Worm (Caenorhabditis elegans) whole organism, young adult: ENCODE results near the gene tag-151.

Experiments used
- B0336.3 ChIP-seq: fragments of 200-800 bp; sonication (Bioruptor generic); IDR thresholded peaks from 2 replicates; pipeline ENCODE4 v1.3.6; 2022; ENCODE audit warnings: missing genetic modification characterization, missing compliant biosample characterization
- F22D6.2 ChIP-seq: sonication (generic microtip); optimal IDR thresholded peaks from 2 replicates; lab custom pipeline; 2016; ENCODE audit warnings: mild to moderate bottlenecking, missing genetic modification characterization, missing compliant biosample characterization
- F33H1.4 ChIP-seq: fragments of 200-800 bp; sonication (Bioruptor generic); IDR thresholded peaks from 2 replicates; pipeline ENCODE4 v1.3.6; 2022; ENCODE audit warnings: missing genetic modification reagents, missing genetic modification characterization, missing compliant biosample characterization
- F39B2.1 ChIP-seq: fragments of 200-800 bp; sonication (Bioruptor generic); IDR thresholded peaks from 2 replicates; pipeline ENCODE4 v1.3.6; 2022; ENCODE audit warnings: missing genetic modification reagents, missing genetic modification characterization, missing compliant biosample characterization
- F49E8.2 ChIP-seq: sonication (generic microtip); optimal IDR thresholded peaks from 3 replicates; lab custom pipeline; 2017; ENCODE audit warnings: missing genetic modification characterization, mild to moderate bottlenecking, missing compliant biosample characterization, antibody characterized with exemption, moderate library complexity; ENCODE audit not compliant: insufficient read depth
- F52B5.7 ChIP-seq: sonication (generic microtip); optimal IDR thresholded peaks from 2 replicates; lab custom pipeline; 2016; ENCODE audit warnings: mild to moderate bottlenecking, missing genetic modification characterization, missing compliant biosample characterization
- F57A8.1 ChIP-seq: fragments of 200-800 bp; sonication (Bioruptor generic); optimal IDR thresholded peaks from 2 replicates; lab custom pipeline; 2018; ENCODE audit warnings: mild to moderate bottlenecking, missing genetic modification characterization, moderate library complexity, missing compliant biosample characterization
- Y67H2A.10 ChIP-seq: fragments of 200-800 bp; sonication (Bioruptor generic); conservative IDR thresholded peaks from 2 replicates; pipeline ENCODE4 v1.3.6; 2022; ENCODE audit warnings: missing genetic modification reagents, missing genetic modification characterization, missing compliant biosample characterization
- ZK185.1 ChIP-seq: sonication (generic microtip); optimal IDR thresholded peaks from 2 replicates; lab custom pipeline; 2016; ENCODE audit warnings: mild to moderate bottlenecking, missing genetic modification characterization, missing compliant biosample characterization; ENCODE audit not compliant: poor library complexity, severe bottlenecking
- ama-1 ChIP-seq, 3 experiments: fragments of 150-350 bp in 1 of 3; sonication (generic microtip) in 2 of 3; optimal IDR thresholded peaks; 2 replicates each; lab custom pipeline; 2014 to 2018; ENCODE audit warnings: missing biosample characterization in 2 of 3, missing genetic modification characterization in 2 of 3, missing genetic modification reagents in 2 of 3
- athp-1 ChIP-seq: sonication (generic microtip); optimal IDR thresholded peaks from 2 replicates; lab custom pipeline; 2017; ENCODE audit warnings: mild to moderate bottlenecking, missing genetic modification characterization, missing compliant biosample characterization
- attf-6 ChIP-seq: fragments of 200-800 bp; sonication (Bioruptor generic); IDR thresholded peaks from 2 replicates; pipeline ENCODE4 v1.3.6; 2022; ENCODE audit warnings: missing genetic modification reagents, missing genetic modification characterization, missing compliant biosample characterization
- bed-2 ChIP-seq: fragments of 200-800 bp; sonication (Bioruptor generic); IDR thresholded peaks from 2 replicates; pipeline ENCODE4 v1.3.6; 2022; ENCODE audit warnings: missing genetic modification reagents, missing genetic modification characterization, missing compliant biosample characterization
- ccch-3 ChIP-seq: fragments of 200-800 bp; sonication (Bioruptor generic); optimal IDR thresholded peaks from 2 replicates; lab custom pipeline; 2018; ENCODE audit warnings: mild to moderate bottlenecking, missing genetic modification characterization, missing compliant biosample characterization
- cebp-2 ChIP-seq: fragments of 200-800 bp; sonication (Bioruptor generic); IDR thresholded peaks from 2 replicates; pipeline ENCODE4 v1.3.6; 2022; ENCODE audit warnings: missing genetic modification characterization, missing compliant biosample characterization
- ceh-27 ChIP-seq: fragments of 200-800 bp; sonication (Bioruptor generic); optimal IDR thresholded peaks from 2 replicates; lab custom pipeline; 2018; ENCODE audit warnings: mild to moderate bottlenecking, missing genetic modification characterization, moderate library complexity, missing compliant biosample characterization
- ceh-40 ChIP-seq: fragments of 200-800 bp; sonication (Bioruptor generic); IDR thresholded peaks from 2 replicates; pipeline ENCODE4 v1.3.6; 2022; ENCODE audit warnings: missing genetic modification characterization, missing compliant biosample characterization
- ceh-91 ChIP-seq: fragments of 200-800 bp; sonication (Bioruptor generic); IDR thresholded peaks from 2 replicates; pipeline ENCODE4 v1.3.6; 2022; ENCODE audit warnings: missing genetic modification reagents, missing genetic modification characterization, missing compliant biosample characterization
- chd-7 ChIP-seq: sonication (generic microtip); optimal IDR thresholded peaks from 2 replicates; lab custom pipeline; 2016; ENCODE audit warnings: mild to moderate bottlenecking, missing genetic modification characterization, moderate library complexity, missing compliant biosample characterization
- dpl-1 ChIP-seq: fragments of 150-350 bp; optimal IDR thresholded peaks from 2 replicates; lab custom pipeline; 2014; ENCODE audit warnings: missing biosample characterization, missing genetic modification reagents, missing genetic modification characterization
- egl-18 ChIP-seq: fragments of 200-800 bp; sonication (Bioruptor generic); IDR thresholded peaks from 2 replicates; pipeline ENCODE4 v1.3.6; 2022; ENCODE audit warnings: missing genetic modification reagents, missing genetic modification characterization, missing compliant biosample characterization
- ets-4 ChIP-seq: fragments of 200-800 bp; sonication (Bioruptor generic); optimal IDR thresholded peaks from 2 replicates; lab custom pipeline; 2018; ENCODE audit warnings: mild to moderate bottlenecking, missing genetic modification characterization, missing compliant biosample characterization
- hmg-20 ChIP-seq: fragments of 200-800 bp; sonication (Bioruptor generic); IDR thresholded peaks from 2 replicates; pipeline ENCODE4 v1.3.6; 2022; ENCODE audit warnings: missing genetic modification reagents, missing genetic modification characterization, missing compliant biosample characterization
- lag-1 ChIP-seq: fragments of 200-800 bp; sonication (Bioruptor generic); IDR thresholded peaks from 2 replicates; pipeline ENCODE4 v1.3.6; 2022; ENCODE audit warnings: missing genetic modification reagents, missing genetic modification characterization, missing compliant biosample characterization
- lin-26 ChIP-seq: fragments of 200-800 bp; sonication (Bioruptor generic); IDR thresholded peaks from 2 replicates; pipeline ENCODE4 v1.3.6; 2022; ENCODE audit warnings: missing genetic modification reagents, missing genetic modification characterization, missing compliant biosample characterization
- lin-40 ChIP-seq: sonication (generic microtip); optimal IDR thresholded peaks from 2 replicates; lab custom pipeline; 2016; ENCODE audit warnings: missing genetic modification characterization, mild to moderate bottlenecking, missing compliant biosample characterization, missing genotype, missing genetic modification reagents
- lin-54 ChIP-seq: fragments of 200-800 bp; sonication (Bioruptor generic); optimal IDR thresholded peaks from 2 replicates; lab custom pipeline; 2018; ENCODE audit warnings: mild to moderate bottlenecking, missing genetic modification characterization, missing compliant biosample characterization
- lsl-1 ChIP-seq: fragments of 200-800 bp; sonication (Bioruptor generic); optimal IDR thresholded peaks from 2 replicates; lab custom pipeline; 2018; ENCODE audit warnings: mild to moderate bottlenecking, missing genetic modification characterization, moderate library complexity, missing compliant biosample characterization
- lsy-27 ChIP-seq: sonication (generic microtip); optimal IDR thresholded peaks from 2 replicates; lab custom pipeline; 2017; ENCODE audit warnings: missing genetic modification characterization, mild to moderate bottlenecking, missing compliant biosample characterization, antibody characterized with exemption, missing genotype, borderline replicate concordance; ENCODE audit not compliant: insufficient read depth
- madf-10 ChIP-seq: sonication (generic microtip); optimal IDR thresholded peaks from 2 replicates; lab custom pipeline; 2016; ENCODE audit warnings: mild to moderate bottlenecking, missing genetic modification characterization, missing compliant biosample characterization
- madf-8 ChIP-seq: fragments of 200-800 bp; sonication (Bioruptor generic); conservative IDR thresholded peaks from 2 replicates; pipeline ENCODE4 v1.3.6; 2022; ENCODE audit warnings: missing genetic modification reagents, missing genetic modification characterization, missing compliant biosample characterization
- mes-4 ChIP-seq: sonication (generic microtip); optimal IDR thresholded peaks from 2 replicates; lab custom pipeline; 2016; ENCODE audit warnings: missing genotype, missing genetic modification characterization, missing compliant biosample characterization
- nhr-179 ChIP-seq: sonication (generic microtip); optimal IDR thresholded peaks from 2 replicates; lab custom pipeline; 2016; ENCODE audit warnings: mild to moderate bottlenecking, missing genetic modification characterization, missing compliant biosample characterization
- nhr-80 ChIP-seq: sonication (generic microtip); optimal IDR thresholded peaks from 2 replicates; lab custom pipeline; 2016; ENCODE audit warnings: missing genetic modification characterization, missing compliant biosample characterization
- nhr-90 ChIP-seq: sonication (generic microtip); optimal IDR thresholded peaks from 2 replicates; lab custom pipeline; 2016; ENCODE audit warnings: missing genotype, mild to moderate bottlenecking, missing genetic modification characterization, missing compliant biosample characterization
- pbrm-1 ChIP-seq: fragments of 200-800 bp; sonication (Bioruptor generic); IDR thresholded peaks from 2 replicates; pipeline ENCODE4 v1.3.6; 2022; ENCODE audit warnings: missing genetic modification reagents, missing genetic modification characterization, missing compliant biosample characterization
- rpc-1 ChIP-seq, 2 experiments: fragments of 150-350 bp in 1 of 2; sonication (generic microtip) in 1 of 2; optimal IDR thresholded peaks; 2 replicates each; lab custom pipeline; 2014 to 2018; ENCODE audit warnings: missing biosample characterization in 1 of 2, missing genetic modification characterization in 1 of 2, missing genetic modification reagents in 1 of 2, missing genotype in 1 of 2
- sea-2 ChIP-seq: fragments of 200-800 bp; sonication (Bioruptor generic); IDR thresholded peaks from 2 replicates; pipeline ENCODE4 v1.3.6; 2022; ENCODE audit warnings: missing genetic modification characterization, missing compliant biosample characterization
- snpc-1.1 ChIP-seq: sonication (generic microtip); optimal IDR thresholded peaks from 2 replicates; lab custom pipeline; 2017; ENCODE audit warnings: missing genetic modification characterization, mild to moderate bottlenecking, missing compliant biosample characterization, antibody characterized with exemption, moderate library complexity, missing genotype, missing genetic modification reagents; ENCODE audit not compliant: insufficient read depth
- snpc-3.4 ChIP-seq: sonication (generic microtip); optimal IDR thresholded peaks from 2 replicates; lab custom pipeline; 2017; ENCODE audit warnings: missing genetic modification characterization, mild to moderate bottlenecking, missing compliant biosample characterization, antibody characterized with exemption, moderate library complexity, missing genotype, missing genetic modification reagents
- snpc-4 ChIP-seq, 5 experiments: fragments of 150-350 bp in 1 of 5; sonication (generic microtip) in 4 of 5; optimal IDR thresholded peaks; 2 replicates each; lab custom pipeline; 2014 to 2018; ENCODE audit warnings: missing genetic modification characterization in 5 of 5, missing biosample characterization in 3 of 5, antibody characterized with exemption in 2 of 5, mild to moderate bottlenecking in 2 of 5, missing compliant biosample characterization in 2 of 5, missing genotype in 2 of 5, moderate library complexity in 2 of 5, missing genetic modification reagents in 1 of 5
- somi-1 ChIP-seq: fragments of 200-800 bp; sonication (Bioruptor generic); optimal IDR thresholded peaks from 2 replicates; lab custom pipeline; 2018; ENCODE audit warnings: mild to moderate bottlenecking, missing genetic modification characterization, missing compliant biosample characterization
- tlf-1 ChIP-seq: fragments of 200-800 bp; sonication (Bioruptor generic); optimal IDR thresholded peaks from 2 replicates; lab custom pipeline; 2018; ENCODE audit warnings: mild to moderate bottlenecking, missing genetic modification characterization, missing compliant biosample characterization
- unc-130 ChIP-seq: sonication (generic microtip); optimal IDR thresholded peaks from 2 replicates; lab custom pipeline; 2016; ENCODE audit warnings: missing genetic modification reagents, missing genetic modification characterization, missing compliant biosample characterization
- xnd-1 ChIP-seq: sonication (generic microtip); optimal IDR thresholded peaks from 2 replicates; lab custom pipeline; 2016; ENCODE audit warnings: missing genotype, missing genetic modification reagents, missing genetic modification characterization, missing compliant biosample characterization
- ztf-22 ChIP-seq: fragments of 200-800 bp; sonication (Bioruptor generic); optimal IDR thresholded peaks from 2 replicates; lab custom pipeline; 2018; ENCODE audit warnings: mild to moderate bottlenecking, missing genetic modification characterization, moderate library complexity, missing compliant biosample characterization

The tag-151 gene

ce11 chrII:4739984-4740462 is 29.9 kb downstream of the tag-151 start, which contains the start of gene eas-1 (continued):
- no peak for TF ChIP-seq snpc-1.1
- TF ChIP-seq snpc-3.4 (tag; lab: Kevin White, UChicago), result peak; percentile 9
- peak; percentile 37 for TF ChIP-seq ccch-3 (GFP tag; lab: Kevin White, UChicago)
- TF ChIP-seq ceh-91 (GFP tag; lab: Robert Waterston, UW), result peak; percentile 50; the same call in 1 of the 2 replicates
- TF ChIP-seq lsy-27 (tag; lab: Kevin White, UChicago), result no peak
- peak; percentile 12 for TF ChIP-seq somi-1
- no peak for TF ChIP-seq ztf-22 (GFP tag; lab: Kevin White, UChicago)
- peak; percentile 94 for TF ChIP-seq lin-54
- peak; percentile 8 for TF ChIP-seq F22D6.2 (tag; lab: Kevin White, UChicago)
- TF ChIP-seq athp-1, result peak; percentile 33
- no peak for TF ChIP-seq nhr-90 (tag; lab: Kevin White, UChicago)
- TF ChIP-seq chd-7 (tag; lab: Kevin White, UChicago), result peak; percentile 24
- peak; percentile 67 for TF ChIP-seq F33H1.4 (GFP tag; lab: Robert Waterston, UW)
- no peak for TF ChIP-seq nhr-179 (tag; lab: Kevin White, UChicago)
- TF ChIP-seq unc-130 (GFP tag; lab: Kevin White, UChicago), result peak; percentile 70
- TF ChIP-seq hmg-20, result peak; percentile 78
- no peak for TF ChIP-seq attf-6 (GFP tag; lab: Robert Waterston, UW)
- TF ChIP-seq F57A8.1 (GFP tag; lab: Kevin White, UChicago), result no peak
- no peak for TF ChIP-seq ets-4 (GFP tag; lab: Kevin White, UChicago)
- peak; percentile 65 for TF ChIP-seq lin-40
- TF ChIP-seq bed-2 (GFP tag; lab: Robert Waterston, UW), result peak; percentile 69; the same call in 1 of the 2 replicates
- peak; percentile 45 for TF ChIP-seq madf-8 (GFP tag; lab: Robert Waterston, UW)
- TF ChIP-seq F39B2.1 (GFP tag; lab: Robert Waterston, UW), result no peak
- TF ChIP-seq lsl-1 (GFP tag; lab: Kevin White, UChicago), result peak; percentile 63
- TF ChIP-seq ceh-40 (GFP tag; lab: Robert Waterston, UW), result no peak
- no peak for TF ChIP-seq cebp-2 (GFP tag; lab: Robert Waterston, UW)
- TF ChIP-seq rpc-1 (optimal IDR thresholded peaks at IDR 0.05; lab: Kevin White, UChicago), result no peak
- no peak for TF ChIP-seq rpc-1 (tag; optimal IDR thresholded peaks at IDR 0.05; lab: Kevin White, UChicago)
- no peak for TF ChIP-seq madf-10 (tag; lab: Kevin White, UChicago)
- peak; percentile 84 for TF ChIP-seq ZK185.1 (tag; lab: Kevin White, UChicago)
- TF ChIP-seq F49E8.2, result no peak
- TF ChIP-seq nhr-80 (tag; lab: Kevin White, UChicago), result peak; percentile 27
- no peak for TF ChIP-seq snpc-4 (GFP tag; optimal IDR thresholded peaks at IDR 0.05; lab: Kevin White, UChicago)
- peak in 2 of 4 experiments; percentile 18 to 22 for TF ChIP-seq snpc-4 (tag; optimal IDR thresholded peaks at IDR 0.05; lab: Kevin White, UChicago)
- TF ChIP-seq Y67H2A.10, result peak; percentile 45; the same call in 1 of the 2 replicates
- peak; percentile 91 for TF ChIP-seq ceh-27 (GFP tag; lab: Kevin White, UChicago)

- TF ChIP-seq ama-1 (optimal IDR thresholded peaks at IDR 0.05; lab: Kevin White, UChicago) (peak; percentile 49), ama-1 (GFP tag; optimal IDR thresholded peaks at IDR 0.05; lab: Kevin White, UChicago) (no peak), B0336.3 (no peak), xnd-1 (tag; lab: Kevin White, UChicago) (no peak), lin-54 (no peak), tlf-1 (no peak), ZK185.1 (tag; lab: Kevin White, UChicago) (no peak), sea-2 (GFP tag; lab: Robert Waterston, UW) (no peak), F52B5.7 (tag; lab: Kevin White, UChicago) (no peak), lag-1 (GFP tag; lab: Robert Waterston, UW) (no peak), dpl-1 (no peak), pbrm-1 (GFP tag; lab: Robert Waterston, UW) (no peak), attf-6 (GFP tag; lab: Robert Waterston, UW) (no peak), lin-40 (no peak), lin-26 (GFP tag; lab: Robert Waterston, UW) (no peak), mes-4 (tag; lab: Kevin White, UChicago) (no peak), egl-18 (no peak)
Observed at ce11 chrII:4741527-4742187, 31.6 kb downstream of the tag-151 start, which contains the start of gene acs-11. TSS of gene acs-11 (plus strand) at chrII:4742137.
